Worm (Caenorhabditis elegans) whole organism, mixed stage, embryonic: Measurements from ENCODE around the gene ZC239.20.
"Not testable (repeated sequence)": the region's sequence is repeated elsewhere in the genome, so short reads cannot be mapped to it uniquely, and the experiment has no call there.

Source experiments
- M03D4.4 ChIP-seq: sonication (generic microtip); optimal IDR thresholded peaks from 2 replicates; lab custom pipeline; 2017; ENCODE audit warnings: mild to moderate bottlenecking, missing genetic modification characterization, missing compliant biosample characterization
- bed-3 ChIP-seq: fragments of 200-800 bp; sonication (Bioruptor generic); optimal IDR thresholded peaks from 3 replicates; lab custom pipeline; 2018; ENCODE audit warnings: mild to moderate bottlenecking, missing genetic modification characterization, moderate library complexity, missing compliant biosample characterization
- blmp-1 ChIP-seq: fragments of 150-350 bp; optimal IDR thresholded peaks from 2 replicates; lab custom pipeline; 2014; ENCODE audit warnings: missing biosample characterization, missing genetic modification characterization
- ceh-39 ChIP-seq: fragments of 150-350 bp; optimal IDR thresholded peaks from 2 replicates; lab custom pipeline; 2014; ENCODE audit warnings: missing biosample characterization, missing genetic modification characterization
- ces-1 ChIP-seq: fragments of 150-350 bp; optimal IDR thresholded peaks from 2 replicates; lab custom pipeline; 2014; ENCODE audit warnings: missing biosample characterization, missing genetic modification reagents, missing genetic modification characterization
- cnd-1 ChIP-seq: fragments of 200-800 bp; sonication (Bioruptor generic); optimal IDR thresholded peaks from 2 replicates; lab custom pipeline; 2018; ENCODE audit warnings: mild to moderate bottlenecking, missing genetic modification characterization, missing compliant biosample characterization
- drap-1 ChIP-seq: fragments of 200-800 bp; sonication (Bioruptor generic); optimal IDR thresholded peaks from 3 replicates; lab custom pipeline; 2018; ENCODE audit warnings: mild to moderate bottlenecking, missing genetic modification characterization, missing compliant biosample characterization
- elt-3 ChIP-seq: fragments of 150-350 bp; optimal IDR thresholded peaks from 2 replicates; lab custom pipeline; 2014; ENCODE audit warnings: missing biosample characterization, missing genetic modification characterization
- flh-1 ChIP-seq: fragments of 200-800 bp; sonication (Bioruptor generic); optimal IDR thresholded peaks from 2 replicates; lab custom pipeline; 2018; ENCODE audit warnings: mild to moderate bottlenecking, missing genetic modification characterization, moderate library complexity, missing compliant biosample characterization
- hlh-1 ChIP-seq: fragments of 150-350 bp; optimal IDR thresholded peaks from 2 replicates; lab custom pipeline; 2014; ENCODE audit warnings: missing biosample characterization, missing genetic modification reagents, missing genetic modification characterization
- lin-13 ChIP-seq: fragments of 150-350 bp; optimal IDR thresholded peaks from 2 replicates; lab custom pipeline; 2014; ENCODE audit warnings: missing biosample characterization, missing genetic modification characterization
- lin-32 ChIP-seq: fragments of 200-800 bp; sonication (Bioruptor generic); optimal IDR thresholded peaks from 2 replicates; lab custom pipeline; 2018; ENCODE audit warnings: mild to moderate bottlenecking, missing genetic modification characterization, missing compliant biosample characterization
- lsy-2 ChIP-seq: fragments of 150-350 bp; optimal IDR thresholded peaks from 2 replicates; lab custom pipeline; 2014; ENCODE audit warnings: missing biosample characterization, missing genetic modification characterization
- mab-5 ChIP-seq: fragments of 150-350 bp; optimal IDR thresholded peaks from 2 replicates; lab custom pipeline; 2014; ENCODE audit warnings: missing biosample characterization, missing genetic modification characterization
- mep-1 ChIP-seq: fragments of 150-350 bp; optimal IDR thresholded peaks from 2 replicates; lab custom pipeline; 2017; ENCODE audit warnings: missing biosample characterization, missing genetic modification reagents, missing genetic modification characterization, inconsistent platforms
- mls-2 ChIP-seq: sonication (generic microtip); optimal IDR thresholded peaks from 2 replicates; lab custom pipeline; 2016; ENCODE audit warnings: mild to moderate bottlenecking, missing genetic modification characterization, moderate library complexity, missing compliant biosample characterization
- nhr-12 ChIP-seq: fragments of 150-350 bp; optimal IDR thresholded peaks from 2 replicates; lab custom pipeline; 2014; ENCODE audit warnings: missing biosample characterization, missing genetic modification characterization
- nhr-2 ChIP-seq: fragments of 150-350 bp; optimal IDR thresholded peaks from 2 replicates; lab custom pipeline; 2014; ENCODE audit warnings: missing biosample characterization, missing genetic modification characterization
- nhr-237 ChIP-seq: fragments of 150-350 bp; optimal IDR thresholded peaks from 2 replicates; lab custom pipeline; 2014; ENCODE audit warnings: missing biosample characterization, missing genetic modification characterization
- nhr-28 ChIP-seq: fragments of 150-350 bp; optimal IDR thresholded peaks from 2 replicates; lab custom pipeline; 2014; ENCODE audit warnings: missing biosample characterization, missing genetic modification characterization
- nhr-76 ChIP-seq: sonication (generic microtip); optimal IDR thresholded peaks from 2 replicates; lab custom pipeline; 2017; ENCODE audit warnings: missing biosample characterization, missing genetic modification characterization
- pha-4 ChIP-seq: fragments of 150-350 bp; optimal IDR thresholded peaks from 2 replicates; lab custom pipeline; 2018; ENCODE audit warnings: missing biosample characterization, missing genetic modification reagents, missing genetic modification characterization
- sem-2 ChIP-seq: fragments of 200-800 bp; sonication (Bioruptor generic); optimal IDR thresholded peaks from 2 replicates; lab custom pipeline; 2018; ENCODE audit warnings: mild to moderate bottlenecking, missing genetic modification characterization, missing compliant biosample characterization
- snpc-4 ChIP-seq: fragments of 150-350 bp; optimal IDR thresholded peaks from 2 replicates; lab custom pipeline; 2014; ENCODE audit warnings: missing biosample characterization, missing genetic modification characterization
- sptf-1 ChIP-seq: sonication (generic microtip); optimal IDR thresholded peaks from 2 replicates; lab custom pipeline; 2017; ENCODE audit warnings: mild to moderate bottlenecking, missing genetic modification characterization, moderate library complexity, missing compliant biosample characterization
- unc-39 ChIP-seq: fragments of 150-350 bp; optimal IDR thresholded peaks from 2 replicates; lab custom pipeline; 2014; ENCODE audit warnings: missing biosample characterization, missing genetic modification characterization
- zip-8 ChIP-seq: fragments of 150-350 bp; optimal IDR thresholded peaks from 2 replicates; lab custom pipeline; 2014; ENCODE audit warnings: missing biosample characterization, missing genetic modification characterization
- ztf-11 ChIP-seq: fragments of 150-350 bp; optimal IDR thresholded peaks from 2 replicates; lab custom pipeline; 2014; ENCODE audit warnings: missing biosample characterization, missing genetic modification characterization

ZC239.20 gene

ce11 chrII:3191544-3191943 is 14.8 kb downstream of the ZC239.20 start, which contains the start of gene Y27F2A.9:
TSS of gene Y27F2A.9 (minus strand) at chrII:3191644.
- TF ChIP-seq nhr-12 (tag; lab: Kevin White, UChicago); sem-2 (GFP tag; lab: Kevin White, UChicago); cnd-1 (tag; lab: Kevin White, UChicago): not testable (repeated sequence)
- TF ChIP-seq, all 35 proteins: peak for 0; not testable (repeated sequence) for 35

DNA sequence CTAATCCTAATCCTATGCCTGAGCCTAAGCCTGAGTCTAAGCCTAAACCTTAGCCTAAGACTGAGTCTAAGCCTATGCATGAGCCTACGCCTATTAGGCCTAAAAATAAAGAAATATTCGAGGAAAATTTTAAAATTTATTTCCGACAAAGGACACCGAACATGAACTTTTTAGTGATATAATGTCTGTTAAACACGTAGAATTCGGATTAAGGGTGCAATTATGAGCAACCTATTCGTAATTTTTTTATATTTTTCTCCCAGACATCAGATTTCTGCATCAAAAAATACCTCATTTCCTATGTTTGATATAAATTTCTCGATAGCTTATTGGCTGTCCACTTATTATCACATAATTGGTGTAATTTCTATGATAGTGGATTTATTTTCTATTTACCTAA is 17.3 kb downstream of the ZC239.20 start, which contains the start of gene Y27F2A.11:
Gene Y27F2A.11 (plus strand): TSS at position 301 of the 400 bp plus-strand sequence.
- TF ChIP-seq pha-4; hlh-1 (tag; lab: Kevin White, UChicago); bed-3 (GFP tag; lab: Kevin White, UChicago): not testable (repeated sequence)

DNA sequence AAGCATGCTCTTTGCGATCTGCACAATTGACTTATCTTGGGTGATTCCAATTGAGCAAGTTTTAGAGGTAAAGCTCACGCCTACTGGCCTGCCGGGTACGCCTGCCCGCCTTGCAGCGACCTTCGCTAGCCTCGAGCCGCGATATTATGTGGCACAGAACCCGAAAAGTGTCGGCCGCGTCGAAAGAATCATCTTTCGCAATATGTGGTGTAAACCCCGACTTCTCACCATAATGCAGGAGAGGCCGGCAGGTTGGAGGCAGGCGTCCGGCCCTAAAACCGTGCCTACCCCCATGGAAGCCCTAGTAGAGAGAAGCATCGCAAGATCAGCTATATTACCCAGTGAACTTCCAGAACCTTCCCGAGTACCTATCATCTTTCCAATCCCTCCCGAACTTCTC is 20.5 kb downstream of the ZC239.20 start:
- TF ChIP-seq blmp-1 (tag; lab: Kevin White, UChicago) (no peak), mep-1 (tag; lab: Kevin White, UChicago) (no peak), nhr-28 (tag; lab: Kevin White, UChicago) (no peak), lsy-2 (tag; lab: Kevin White, UChicago) (no peak), lin-32 (GFP tag; lab: Kevin White, UChicago) (no peak)

DNA sequence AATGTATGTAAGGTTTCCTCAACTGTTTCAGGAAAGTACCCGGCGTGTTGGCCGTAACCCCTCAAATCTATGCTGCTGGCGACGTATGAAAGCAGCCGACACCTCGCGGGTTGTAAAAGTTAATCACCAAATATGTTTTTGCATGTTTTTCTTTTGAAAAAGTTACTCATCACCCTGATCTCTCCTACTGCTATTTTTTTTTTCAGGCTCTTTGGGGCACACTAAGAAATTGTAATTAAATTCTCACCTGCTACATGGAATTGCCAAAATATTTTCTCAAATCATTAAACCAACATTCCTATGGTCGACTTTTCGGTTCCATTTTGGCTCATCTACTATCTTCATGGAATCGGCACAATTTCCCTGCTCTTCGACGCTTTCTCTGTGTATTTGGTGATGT is 21.5 kb downstream of the ZC239.20 start, which contains the start of gene sri-78:
Gene sri-78 (plus strand): TSS at position 301 of the 400 bp plus-strand sequence.
- TF ChIP-seq elt-3 (tag; lab: Kevin White, UChicago); nhr-2 (tag; lab: Kevin White, UChicago); zip-8: not testable (repeated sequence)

ce11 chrII:3183300-3183840 is 23.0 kb downstream of the ZC239.20 start, which contains the start of the genes Y27F2A.6 and Y27F2A.8:
TSS of gene Y27F2A.6 (minus strand) at chrII:3183400.
TSS of gene Y27F2A.8 (plus strand) at chrII:3183790.
- TF ChIP-seq ces-1 (GFP tag; lab: Kevin White, UChicago); ceh-39; drap-1 (GFP tag; lab: Kevin White, UChicago): not testable (repeated sequence)

DNA sequence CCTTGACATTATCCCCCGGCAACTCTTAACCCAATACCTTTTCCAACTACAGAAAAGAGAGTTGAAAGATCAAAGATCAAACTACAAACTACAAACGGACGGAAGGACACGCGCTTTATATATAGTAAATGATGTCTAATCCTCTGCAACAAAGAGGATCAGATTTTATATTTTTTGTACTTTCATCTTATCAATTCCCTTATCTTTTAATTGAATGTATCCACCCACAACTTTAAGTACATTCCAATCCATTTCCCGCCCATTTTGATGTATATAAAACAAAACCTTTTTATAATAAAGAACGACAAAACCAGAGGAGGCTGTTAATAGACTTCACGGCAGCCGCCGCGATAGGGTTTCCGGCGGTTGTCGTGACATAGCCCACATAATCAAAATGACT is 28.7 kb downstream of the ZC239.20 start, which contains the start of gene sri-40:
Gene sri-40 (plus strand): TSS at position 301 of the 400 bp plus-strand sequence.
- TF ChIP-seq mep-1 (tag; lab: Kevin White, UChicago); cnd-1 (tag; lab: Kevin White, UChicago); lin-13: not testable (repeated sequence)

DNA sequence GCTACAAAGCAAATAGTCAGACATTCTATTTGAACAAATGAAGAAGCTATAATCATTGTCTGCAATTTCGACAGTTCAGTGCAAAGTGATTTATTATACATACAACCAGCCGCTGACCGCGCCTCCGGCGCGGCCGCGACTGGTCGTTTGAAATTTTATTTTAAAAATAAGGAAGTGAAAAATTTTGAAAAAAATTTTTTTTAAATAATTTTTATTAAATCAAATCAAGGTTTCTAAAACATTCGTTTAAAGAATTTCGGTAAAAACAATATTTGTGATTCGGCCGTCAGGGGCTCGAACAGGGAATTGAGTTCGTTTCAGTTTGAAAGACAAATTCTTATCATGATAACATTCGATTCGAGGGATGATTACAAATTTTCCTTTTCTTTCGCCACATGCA is 34.1 kb downstream of the ZC239.20 start, which contains the start of gene Y27F2A.10:
Gene Y27F2A.10 (minus strand): TSS at position 101 of the 400 bp plus-strand sequence.
- TF ChIP-seq unc-39 (tag; lab: Kevin White, UChicago) (no peak), mls-2 (no peak), sptf-1 (tag; lab: Kevin White, UChicago) (no peak), mab-5 (tag; lab: Kevin White, UChicago) (no peak), pha-4 (no peak), nhr-237 (no peak), flh-1 (GFP tag; lab: Kevin White, UChicago) (no peak), M03D4.4 (no peak), lsy-2 (tag; lab: Kevin White, UChicago) (no peak), ztf-11 (no peak), snpc-4 (no peak), hlh-1 (tag; lab: Kevin White, UChicago) (no peak), zip-8 (no peak), nhr-76 (tag; lab: Kevin White, UChicago) (no peak)
